Worm (Caenorhabditis elegans) whole organism, mixed stage, embryonic: ENCODE measurements around the gene wrm-1.

ENCODE experiments used
- M03D4.4 ChIP-seq: sonication (generic microtip); optimal IDR thresholded peaks from 2 replicates; lab custom pipeline; 2017; ENCODE audit warnings: mild to moderate bottlenecking, missing genetic modification characterization, missing compliant biosample characterization
- bed-3 ChIP-seq: fragments of 200-800 bp; sonication (Bioruptor generic); optimal IDR thresholded peaks from 3 replicates; lab custom pipeline; 2018; ENCODE audit warnings: mild to moderate bottlenecking, missing genetic modification characterization, moderate library complexity, missing compliant biosample characterization
- blmp-1 ChIP-seq: fragments of 150-350 bp; optimal IDR thresholded peaks from 2 replicates; lab custom pipeline; 2014; ENCODE audit warnings: missing biosample characterization, missing genetic modification characterization
- ceh-83 ChIP-seq: fragments of 200-800 bp; sonication (Bioruptor generic); optimal IDR thresholded peaks from 2 replicates; lab custom pipeline; 2018; ENCODE audit warnings: mild to moderate bottlenecking, missing genetic modification characterization, missing compliant biosample characterization
- ces-1 ChIP-seq: fragments of 150-350 bp; optimal IDR thresholded peaks from 2 replicates; lab custom pipeline; 2014; ENCODE audit warnings: missing biosample characterization, missing genetic modification reagents, missing genetic modification characterization
- drap-1 ChIP-seq: fragments of 200-800 bp; sonication (Bioruptor generic); optimal IDR thresholded peaks from 3 replicates; lab custom pipeline; 2018; ENCODE audit warnings: mild to moderate bottlenecking, missing genetic modification characterization, missing compliant biosample characterization
- elt-3 ChIP-seq: fragments of 150-350 bp; optimal IDR thresholded peaks from 2 replicates; lab custom pipeline; 2014; ENCODE audit warnings: missing biosample characterization, missing genetic modification characterization
- flh-1 ChIP-seq: fragments of 200-800 bp; sonication (Bioruptor generic); optimal IDR thresholded peaks from 2 replicates; lab custom pipeline; 2018; ENCODE audit warnings: mild to moderate bottlenecking, missing genetic modification characterization, moderate library complexity, missing compliant biosample characterization
- ham-2 ChIP-seq: fragments of 200-800 bp; sonication (Bioruptor generic); optimal IDR thresholded peaks from 2 replicates; lab custom pipeline; 2018; ENCODE audit warnings: mild to moderate bottlenecking, missing genetic modification characterization, missing compliant biosample characterization
- hlh-1 ChIP-seq: fragments of 150-350 bp; optimal IDR thresholded peaks from 2 replicates; lab custom pipeline; 2014; ENCODE audit warnings: missing biosample characterization, missing genetic modification reagents, missing genetic modification characterization
- lin-32 ChIP-seq: fragments of 200-800 bp; sonication (Bioruptor generic); optimal IDR thresholded peaks from 2 replicates; lab custom pipeline; 2018; ENCODE audit warnings: mild to moderate bottlenecking, missing genetic modification characterization, missing compliant biosample characterization
- lsy-2 ChIP-seq: fragments of 150-350 bp; optimal IDR thresholded peaks from 2 replicates; lab custom pipeline; 2014; ENCODE audit warnings: missing biosample characterization, missing genetic modification characterization
- mab-5 ChIP-seq: fragments of 150-350 bp; optimal IDR thresholded peaks from 2 replicates; lab custom pipeline; 2014; ENCODE audit warnings: missing biosample characterization, missing genetic modification characterization
- mep-1 ChIP-seq: fragments of 150-350 bp; optimal IDR thresholded peaks from 2 replicates; lab custom pipeline; 2017; ENCODE audit warnings: missing biosample characterization, missing genetic modification reagents, missing genetic modification characterization, inconsistent platforms
- mls-2 ChIP-seq: sonication (generic microtip); optimal IDR thresholded peaks from 2 replicates; lab custom pipeline; 2016; ENCODE audit warnings: mild to moderate bottlenecking, missing genetic modification characterization, moderate library complexity, missing compliant biosample characterization
- nhr-12 ChIP-seq: fragments of 150-350 bp; optimal IDR thresholded peaks from 2 replicates; lab custom pipeline; 2014; ENCODE audit warnings: missing biosample characterization, missing genetic modification characterization
- nhr-2 ChIP-seq: fragments of 150-350 bp; optimal IDR thresholded peaks from 2 replicates; lab custom pipeline; 2014; ENCODE audit warnings: missing biosample characterization, missing genetic modification characterization
- nhr-28 ChIP-seq: fragments of 150-350 bp; optimal IDR thresholded peaks from 2 replicates; lab custom pipeline; 2014; ENCODE audit warnings: missing biosample characterization, missing genetic modification characterization
- nhr-76 ChIP-seq: sonication (generic microtip); optimal IDR thresholded peaks from 2 replicates; lab custom pipeline; 2017; ENCODE audit warnings: missing biosample characterization, missing genetic modification characterization
- pha-4 ChIP-seq: fragments of 150-350 bp; optimal IDR thresholded peaks from 2 replicates; lab custom pipeline; 2018; ENCODE audit warnings: missing biosample characterization, missing genetic modification reagents, missing genetic modification characterization
- snpc-4 ChIP-seq: fragments of 150-350 bp; optimal IDR thresholded peaks from 2 replicates; lab custom pipeline; 2014; ENCODE audit warnings: missing biosample characterization, missing genetic modification characterization
- sptf-1 ChIP-seq: sonication (generic microtip); optimal IDR thresholded peaks from 2 replicates; lab custom pipeline; 2017; ENCODE audit warnings: mild to moderate bottlenecking, missing genetic modification characterization, moderate library complexity, missing compliant biosample characterization
- tbx-8 ChIP-seq: fragments of 200-800 bp; sonication (Bioruptor generic); optimal IDR thresholded peaks from 2 replicates; lab custom pipeline; 2018; ENCODE audit warnings: mild to moderate bottlenecking, missing genetic modification characterization, moderate library complexity, missing compliant biosample characterization
- unc-120 ChIP-seq: sonication (generic microtip); optimal IDR thresholded peaks from 2 replicates; lab custom pipeline; 2017; ENCODE audit warnings: missing genetic modification characterization, missing compliant biosample characterization; ENCODE audit not compliant: poor library complexity, severe bottlenecking
- unc-62 ChIP-seq: fragments of 150-350 bp; optimal IDR thresholded peaks from 2 replicates; lab custom pipeline; 2014; ENCODE audit warnings: missing biosample characterization, missing genetic modification reagents, missing genetic modification characterization

Gene wrm-1

DNA sequence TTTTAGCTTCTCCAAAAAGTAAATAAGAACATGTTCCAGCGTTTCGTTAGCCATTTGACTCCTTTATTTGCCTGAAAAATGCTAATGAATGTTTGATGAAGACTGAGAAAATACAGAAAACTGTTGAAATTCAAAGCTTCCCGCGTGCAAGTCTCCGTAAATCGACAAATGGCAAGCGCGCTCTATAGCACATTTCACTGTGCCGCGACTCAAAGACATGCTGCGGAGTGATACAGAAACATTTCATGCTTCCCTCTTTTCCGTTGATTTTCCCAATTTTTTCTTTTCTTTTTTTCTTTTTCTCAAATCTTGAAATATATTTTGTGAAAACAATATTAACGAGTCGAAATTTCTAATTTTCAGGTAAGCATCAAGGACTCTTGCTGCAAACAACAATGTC is 43.7 kb upstream of the wrm-1 start, which contains the start of the genes ska-3 and rps-12 (continued):
- no peak for TF ChIP-seq lin-32 (GFP tag; lab: Kevin White, UChicago)

DNA sequence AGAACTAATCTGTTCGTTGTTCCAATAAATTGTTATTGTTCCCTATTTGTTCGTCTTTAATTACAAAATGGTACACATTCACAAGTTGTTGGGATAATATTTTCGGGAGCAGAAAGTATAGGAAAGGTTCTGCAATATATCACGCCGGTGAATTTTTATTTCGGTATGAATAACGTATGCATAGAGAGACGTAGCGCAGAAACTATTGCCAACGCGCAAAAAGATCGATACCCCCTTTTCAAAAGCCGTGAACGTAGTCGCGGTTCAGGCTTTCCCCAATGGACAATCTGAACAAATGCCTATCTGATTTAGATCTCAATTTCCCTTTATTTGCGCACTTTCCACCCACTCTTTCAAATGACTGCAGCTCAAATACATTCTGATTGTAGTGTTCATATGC is 42.5 kb upstream of the wrm-1 start, which contains the start of gene pst-2:
TSS of gene pst-2 (plus strand) at position 293 of the 400 bp plus-strand sequence.
- no peak for TF ChIP-seq ham-2 (GFP tag; lab: Kevin White, UChicago)
- no peak for TF ChIP-seq drap-1 (GFP tag; lab: Kevin White, UChicago)

DNA sequence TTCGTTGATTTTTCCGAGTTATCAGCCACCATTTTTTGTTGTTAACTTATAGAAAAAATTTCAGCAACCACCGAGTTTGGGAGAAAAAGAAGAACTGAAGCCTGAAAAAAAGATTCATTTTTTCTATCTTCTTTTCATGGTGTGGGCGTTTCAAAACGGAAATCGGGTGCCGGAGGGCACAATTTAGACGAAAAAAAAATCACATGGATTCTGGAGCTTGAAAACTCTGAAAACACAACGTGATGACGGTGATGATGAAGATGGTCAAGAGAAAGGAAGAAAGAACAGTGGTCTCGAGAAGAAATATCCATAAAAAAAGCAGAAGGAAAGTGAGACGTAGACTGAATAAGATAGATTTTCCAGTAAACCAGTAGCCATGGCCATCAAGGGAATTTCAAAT is 38.7 kb upstream of the wrm-1 start, which contains the start of gene rcan-1:
TSS of gene rcan-1 (minus strand) at position 101 of the 400 bp plus-strand sequence.
- TF ChIP-seq bed-3 (GFP tag; lab: Kevin White, UChicago) (no peak), M03D4.4 (no peak), ceh-83 (no peak), nhr-2 (tag; lab: Kevin White, UChicago) (no peak), drap-1 (GFP tag; lab: Kevin White, UChicago) (no peak), blmp-1 (tag; lab: Kevin White, UChicago) (no peak)

DNA sequence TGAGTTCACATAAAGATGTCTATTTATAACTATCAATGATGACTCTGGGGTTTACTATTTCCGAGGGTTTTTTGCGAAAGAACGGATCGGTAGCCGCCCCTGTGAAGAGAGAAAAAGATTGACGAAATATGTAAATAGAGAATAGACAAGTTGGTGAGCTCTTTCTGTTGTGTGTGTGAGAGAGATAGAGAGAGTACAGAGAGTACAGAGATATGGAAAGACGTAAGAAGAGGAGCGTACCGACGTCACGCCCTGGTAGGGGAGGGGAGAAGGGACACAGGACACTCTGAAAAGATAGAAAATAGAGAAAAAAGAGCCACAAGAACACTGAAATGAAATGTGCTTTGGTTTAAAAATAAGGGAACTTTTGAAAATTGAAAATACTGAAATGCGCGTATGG is 34.4 kb upstream of the wrm-1 start:
- TF ChIP-seq pha-4 (tag; lab: Kevin White, UChicago) = peak; percentile 75
- TF ChIP-seq lsy-2 (tag; lab: Kevin White, UChicago) = peak; percentile 33
- peak; percentile 27 for TF ChIP-seq ces-1 (GFP tag; lab: Kevin White, UChicago)
- no peak for TF ChIP-seq M03D4.4
- TF ChIP-seq hlh-1 (tag; lab: Kevin White, UChicago) = no peak

DNA sequence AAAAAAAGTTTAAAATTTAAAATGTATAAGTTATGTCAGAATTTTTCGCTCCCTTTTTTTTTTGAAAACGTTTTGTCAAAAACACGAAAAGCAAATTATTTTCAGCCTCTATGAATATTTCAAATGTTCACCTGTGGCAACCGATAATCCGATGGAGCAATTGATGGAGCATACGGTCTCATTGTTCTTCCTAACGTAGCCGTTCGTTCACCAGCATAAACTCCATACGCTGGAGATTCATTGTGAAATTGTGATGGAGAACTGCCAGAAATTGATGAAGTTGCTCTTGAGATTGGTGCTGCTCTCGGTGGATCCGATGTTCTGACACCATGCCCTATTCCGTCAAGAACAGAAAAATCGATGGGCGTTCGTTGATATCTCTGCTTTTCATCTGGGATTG is 30.8 kb upstream of the wrm-1 start:
- TF ChIP-seq nhr-28 (tag; lab: Kevin White, UChicago) = no peak
- no peak for TF ChIP-seq unc-62 (GFP tag; lab: Kevin White, UChicago)
- no peak for TF ChIP-seq elt-3
- no peak for TF ChIP-seq M03D4.4
- TF ChIP-seq flh-1 (GFP tag; lab: Kevin White, UChicago) = no peak
- TF ChIP-seq snpc-4 (tag; lab: Kevin White, UChicago) = no peak
- no peak for TF ChIP-seq tbx-8 (GFP tag; lab: Kevin White, UChicago)
- TF ChIP-seq bed-3 (GFP tag; lab: Kevin White, UChicago) = no peak
- no peak for TF ChIP-seq unc-120
- TF ChIP-seq mls-2 (tag; lab: Kevin White, UChicago) = no peak
- TF ChIP-seq nhr-12 (tag; lab: Kevin White, UChicago) = no peak

DNA sequence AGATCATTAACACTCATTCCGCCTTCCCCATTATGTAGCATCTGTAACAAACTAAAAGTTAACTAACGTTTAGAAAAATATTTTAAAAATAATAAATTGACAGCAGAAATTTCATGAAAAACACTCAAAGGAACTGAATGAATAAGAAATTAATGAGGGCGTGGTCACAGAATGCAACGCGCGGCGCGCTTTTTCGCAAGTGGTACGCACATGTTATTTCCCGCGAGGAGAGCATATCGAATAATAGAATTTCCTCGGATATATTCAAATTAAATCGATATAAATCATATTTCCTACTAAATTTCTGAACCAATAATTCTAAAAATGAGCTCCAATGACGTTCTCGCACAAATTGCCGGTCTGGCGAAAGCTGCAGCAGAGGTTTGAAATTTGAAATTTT is 30.0 kb upstream of the wrm-1 start, which contains the start of the genes abi-1 and arle-14:
TSS of gene abi-1 (minus strand) at position 51 of the 400 bp plus-strand sequence.
TSS of gene arle-14 (plus strand) at position 217 of the 400 bp plus-strand sequence.
- TF ChIP-seq sptf-1 (tag; lab: Kevin White, UChicago) = peak; percentile 19
- TF ChIP-seq lsy-2 (tag; lab: Kevin White, UChicago) = peak; percentile 10
- peak; percentile 76 for TF ChIP-seq ces-1 (GFP tag; lab: Kevin White, UChicago)
- TF ChIP-seq mep-1 (tag; lab: Kevin White, UChicago) = peak; percentile 31
- no peak for TF ChIP-seq tbx-8 (GFP tag; lab: Kevin White, UChicago)

DNA sequence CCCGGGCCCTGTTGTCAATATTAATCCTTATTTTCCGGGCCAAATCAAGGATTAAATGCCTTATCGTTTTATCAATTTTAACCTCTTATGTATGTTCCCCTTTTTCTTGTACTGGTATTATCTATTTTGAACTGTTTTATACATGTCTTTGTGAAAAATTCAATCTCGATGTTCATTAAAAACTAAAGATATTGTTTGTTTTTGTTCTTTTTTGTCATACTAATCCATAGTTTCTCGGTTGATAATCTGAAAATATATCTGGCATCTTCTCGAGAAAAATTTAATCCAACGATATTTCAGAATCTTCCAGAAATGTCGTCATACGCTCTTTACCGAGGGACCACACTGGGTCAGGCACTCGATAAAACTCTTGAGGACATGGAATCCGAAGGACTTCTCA is 28.9 kb upstream of the wrm-1 start, which contains the start of gene B0336.13:
TSS of gene B0336.13 (plus strand) at position 301 of the 400 bp plus-strand sequence.
- no peak for TF ChIP-seq bed-3 (GFP tag; lab: Kevin White, UChicago)
- no peak for TF ChIP-seq ceh-83
- TF ChIP-seq mab-5 (tag; lab: Kevin White, UChicago) = no peak
- TF ChIP-seq lsy-2 (tag; lab: Kevin White, UChicago) = no peak
- no peak for TF ChIP-seq lin-32 (GFP tag; lab: Kevin White, UChicago)
- TF ChIP-seq tbx-8 (GFP tag; lab: Kevin White, UChicago) = no peak
- no peak for TF ChIP-seq nhr-76 (tag; lab: Kevin White, UChicago)
- no peak for TF ChIP-seq mep-1 (tag; lab: Kevin White, UChicago)
- TF ChIP-seq ham-2 (GFP tag; lab: Kevin White, UChicago) = no peak
- TF ChIP-seq blmp-1 (tag; lab: Kevin White, UChicago) = no peak
